Worm (Caenorhabditis elegans): Measurements from ENCODE around the gene atx-2.

Gene atx-2

ce11 chrIII:10460427-10461163 is 594 bp upstream of the atx-2 start, which contains the start of gene ecps-1 (continued):
- TF ChIP-seq unc-86 (tag; optimal IDR thresholded peaks at IDR 0.05) (peak; percentile 56), pros-1 (tag; optimal IDR thresholded peaks at IDR 0.05) (no peak), tbx-7 (tag; optimal IDR thresholded peaks at IDR 0.05) (peak; percentile 93), ttx-3 (tag; optimal IDR thresholded peaks at IDR 0.05) (no peak), gmeb-2 (tag; optimal IDR thresholded peaks at IDR 0.05) (no peak), ama-1 (optimal IDR thresholded peaks at IDR 0.05) (no peak), nhr-232 (tag; optimal IDR thresholded peaks at IDR 0.05) (no peak), hlh-8 (tag; optimal IDR thresholded peaks at IDR 0.05) (peak; percentile 42), T23F11.4 (GFP tag; optimal IDR thresholded peaks at IDR 0.05) (no peak), ztf-16 (tag; optimal IDR thresholded peaks at IDR 0.05) (peak; percentile 42), eyg-1 (tag; optimal IDR thresholded peaks at IDR 0.05) (no peak), F13H6.1 (tag; optimal IDR thresholded peaks at IDR 0.05) (peak; percentile 22), fkh-10 (GFP tag; optimal IDR thresholded peaks at IDR 0.05) (no peak), nfya-1 (tag; optimal IDR thresholded peaks at IDR 0.05) (peak; percentile 67), C38D4.7 (GFP tag; optimal IDR thresholded peaks at IDR 0.05) (no peak), pat-9 (tag; optimal IDR thresholded peaks at IDR 0.05) (no peak), pax-1 (tag; optimal IDR thresholded peaks at IDR 0.05) (peak; percentile 47), tbx-2 (tag; optimal IDR thresholded peaks at IDR 0.05) (peak; percentile 97), K02D7.2 (tag; optimal IDR thresholded peaks at IDR 0.05) (no peak), hlh-30 (tag; optimal IDR thresholded peaks at IDR 0.05; ENCODE audit: insufficient read depth) (no peak), unc-42 (tag; optimal IDR thresholded peaks at IDR 0.05) (peak; percentile 70), fax-1 (tag; optimal IDR thresholded peaks at IDR 0.05) (peak; percentile 88), pqm-1 (tag; optimal IDR thresholded peaks at IDR 0.05) (peak; percentile 70), C08G9.2 (tag; optimal IDR thresholded peaks at IDR 0.05) (peak; percentile 97), zip-5 (tag; optimal IDR thresholded peaks at IDR 0.05) (peak; percentile 89), syd-9 (tag; optimal IDR thresholded peaks at IDR 0.05) (no peak), fkh-6 (tag; optimal IDR thresholded peaks at IDR 0.05) (peak; percentile 39), ceh-22 (tag; optimal IDR thresholded peaks at IDR 0.05) (no peak), ceh-14 (tag; optimal IDR thresholded peaks at IDR 0.05) (peak; percentile 78), hlh-13 (GFP tag; optimal IDR thresholded peaks at IDR 0.05) (no peak), ceh-6 (GFP tag; optimal IDR thresholded peaks at IDR 0.05) (no peak), dmd-4 (tag; optimal IDR thresholded peaks at IDR 0.05; ENCODE audit: borderline replicate concordance) (peak; percentile 28), mec-3 (tag; optimal IDR thresholded peaks at IDR 0.05; ENCODE audit: borderline replicate concordance) (no peak), K09A11.1 (tag; optimal IDR thresholded peaks at IDR 0.05; ENCODE audit: insufficient read depth) (no peak), sox-2 (GFP tag; IDR thresholded peaks at IDR 0.05) (no peak), ref-2 (tag; optimal IDR thresholded peaks at IDR 0.05) (peak; percentile 93), Y22D7AL.16 (tag; optimal IDR thresholded peaks at IDR 0.05) (no peak)

- no peak for TF ChIP-seq pha-4 (tag; optimal IDR thresholded peaks at IDR 0.05)
- no peak for TF ChIP-seq ceh-9 (tag; optimal IDR thresholded peaks at IDR 0.05)
- no peak for TF ChIP-seq npax-4 (tag; optimal IDR thresholded peaks at IDR 0.05)
- no peak for TF ChIP-seq sox-4 (tag; optimal IDR thresholded peaks at IDR 0.05)
- TF ChIP-seq hlh-13 (GFP tag; optimal IDR thresholded peaks at IDR 0.05) = no peak
- no peak for TF ChIP-seq ttx-3 (tag; optimal IDR thresholded peaks at IDR 0.05)
- TF ChIP-seq pag-3 (tag; optimal IDR thresholded peaks at IDR 0.05; ENCODE audit: borderline replicate concordance) = no peak
- TF ChIP-seq unc-55 (GFP tag; optimal IDR thresholded peaks at IDR 0.05) = no peak
- TF ChIP-seq nhr-11 (tag; optimal IDR thresholded peaks at IDR 0.05) = no peak
- TF ChIP-seq sox-2 (GFP tag; IDR thresholded peaks at IDR 0.05) = no peak
These were observed 1.9 kb downstream of the atx-2 start for ce11 chrIII:10462935-10463548.

Data from whole organism, late embryonic.